Worm (Caenorhabditis elegans) whole organism, L1 larva: ENCODE measurements around the gene F37C12.10.

ENCODE experiments used
- C34B4.2 ChIP-seq: sonication (generic microtip); optimal IDR thresholded peaks from 2 replicates; lab custom pipeline; 2017; ENCODE audit warnings: mild to moderate bottlenecking, missing genetic modification characterization, missing compliant biosample characterization
- alr-1 ChIP-seq: fragments of 200-800 bp; sonication (Bioruptor generic); optimal IDR thresholded peaks from 2 replicates; lab custom pipeline; 2018; ENCODE audit warnings: borderline replicate concordance, mild to moderate bottlenecking, missing genetic modification characterization, missing compliant biosample characterization
- ceh-8 ChIP-seq: fragments of 200-800 bp; sonication (Bioruptor generic); optimal IDR thresholded peaks from 2 replicates; lab custom pipeline; 2018; ENCODE audit warnings: mild to moderate bottlenecking, missing genetic modification characterization, moderate library complexity, missing compliant biosample characterization
- ceh-88 ChIP-seq: fragments of 200-800 bp; sonication (Bioruptor generic); IDR thresholded peaks from 2 replicates; pipeline ENCODE4 v1.3.6; 2022; ENCODE audit warnings: missing genetic modification characterization, missing compliant biosample characterization
- ceh-90 ChIP-seq: sonication (generic microtip); optimal IDR thresholded peaks from 2 replicates; lab custom pipeline; 2016; ENCODE audit warnings: missing genetic modification characterization, missing compliant biosample characterization
- dsc-1 ChIP-seq: sonication (generic microtip); optimal IDR thresholded peaks from 2 replicates; lab custom pipeline; 2016; ENCODE audit warnings: mild to moderate bottlenecking, missing genetic modification characterization, missing compliant biosample characterization
- efl-1 ChIP-seq, 4 experiments: fragments of 150-350 bp; optimal IDR thresholded peaks in 3 of 4; peaks in 1 of 4; 1 replicate in 1 of 4; 2 replicates in 3 of 4; lab custom pipeline; 2014; ENCODE audit warnings: missing biosample characterization in 2 of 4, missing genetic modification characterization in 2 of 4, missing genetic modification reagents in 2 of 4
- efl-3 ChIP-seq: fragments of 200-800 bp; sonication (Bioruptor generic); optimal IDR thresholded peaks from 2 replicates; lab custom pipeline; 2018; ENCODE audit warnings: mild to moderate bottlenecking, missing genetic modification characterization, missing compliant biosample characterization
- egl-27 ChIP-seq, 2 experiments: fragments of 150-350 bp in 1 of 2; sonication (generic microtip); optimal IDR thresholded peaks; 3 replicates each; lab custom pipeline; 2017 to 2018; ENCODE audit warnings: missing biosample characterization in 2 of 2, missing genetic modification characterization in 2 of 2, missing genetic modification reagents in 2 of 2
- elt-2 ChIP-seq: sonication (generic microtip); optimal IDR thresholded peaks from 2 replicates; lab custom pipeline; 2016; ENCODE audit warnings: missing genetic modification characterization, mild to moderate bottlenecking, inconsistent platforms, missing compliant biosample characterization, missing genetic modification reagents
- fkh-10 ChIP-seq: sonication (generic microtip); optimal IDR thresholded peaks from 2 replicates; lab custom pipeline; 2017; ENCODE audit warnings: missing biosample characterization, missing genetic modification reagents, missing genetic modification characterization
- fos-1 ChIP-seq: fragments of 150-350 bp; optimal IDR thresholded peaks from 2 replicates; lab custom pipeline; 2014; ENCODE audit warnings: missing biosample characterization, missing genetic modification characterization
- grh-1 ChIP-seq: fragments of 200-800 bp; sonication (Bioruptor generic); IDR thresholded peaks from 2 replicates; pipeline ENCODE4 v1.3.6; 2022; ENCODE audit warnings: missing genetic modification reagents, missing genetic modification characterization, missing compliant biosample characterization
- hlh-17 ChIP-seq: fragments of 200-800 bp; sonication (Bioruptor generic); optimal IDR thresholded peaks from 2 replicates; lab custom pipeline; 2018; ENCODE audit warnings: missing genetic modification characterization, mild to moderate bottlenecking, missing compliant biosample characterization, moderate library complexity, borderline replicate concordance
- isw-1 ChIP-seq: fragments of 200-800 bp; sonication (Bioruptor generic); IDR thresholded peaks from 2 replicates; pipeline ENCODE4 v1.3.6; 2022; ENCODE audit warnings: missing genetic modification characterization, missing compliant biosample characterization
- jun-1 ChIP-seq: fragments of 150-350 bp; optimal IDR thresholded peaks from 2 replicates; lab custom pipeline; 2014; ENCODE audit warnings: missing biosample characterization, missing genetic modification reagents, missing genetic modification characterization
- lin-13 ChIP-seq: fragments of 150-350 bp; optimal IDR thresholded peaks from 2 replicates; lab custom pipeline; 2014; ENCODE audit warnings: missing biosample characterization, missing genetic modification reagents, missing genetic modification characterization
- lin-14 ChIP-seq: fragments of 200-800 bp; sonication (Bioruptor generic); optimal IDR thresholded peaks from 2 replicates; lab custom pipeline; 2018; ENCODE audit warnings: mild to moderate bottlenecking, missing genetic modification characterization, moderate library complexity, missing compliant biosample characterization
- lin-39 ChIP-seq: fragments of 150-350 bp; optimal IDR thresholded peaks from 2 replicates; lab custom pipeline; 2014; ENCODE audit warnings: missing biosample characterization, missing genetic modification reagents, missing genetic modification characterization
- lir-3 ChIP-seq: sonication (generic microtip); optimal IDR thresholded peaks from 2 replicates; lab custom pipeline; 2016; ENCODE audit warnings: mild to moderate bottlenecking, missing genetic modification characterization, moderate library complexity, missing compliant biosample characterization; ENCODE audit not compliant: poor library complexity
- lsy-2 ChIP-seq, 2 experiments: fragments of 150-350 bp; optimal IDR thresholded peaks; 2 replicates each; lab custom pipeline; 2014; ENCODE audit warnings: missing biosample characterization in 2 of 2, missing genetic modification characterization in 2 of 2
- mef-2 ChIP-seq: fragments of 150-350 bp; optimal IDR thresholded peaks from 2 replicates; lab custom pipeline; 2014; ENCODE audit warnings: missing biosample characterization, missing genetic modification characterization
- nhr-19 ChIP-seq: fragments of 200-800 bp; sonication (Bioruptor generic); conservative IDR thresholded peaks from 2 replicates; pipeline ENCODE4 v1.3.6; 2022; ENCODE audit warnings: missing genetic modification characterization, missing compliant biosample characterization
- nhr-20 ChIP-seq: sonication (generic microtip); optimal IDR thresholded peaks from 2 replicates; lab custom pipeline; 2016; ENCODE audit warnings: mild to moderate bottlenecking, missing genetic modification characterization, missing compliant biosample characterization
- nhr-237 ChIP-seq: fragments of 150-350 bp; optimal IDR thresholded peaks from 2 replicates; lab custom pipeline; 2014; ENCODE audit warnings: missing biosample characterization, missing genetic modification characterization
- nhr-47 ChIP-seq: sonication (generic microtip); optimal IDR thresholded peaks from 2 replicates; lab custom pipeline; 2016; ENCODE audit warnings: mild to moderate bottlenecking, missing genetic modification characterization, moderate library complexity, missing compliant biosample characterization
- nhr-71 ChIP-seq: sonication (generic microtip); optimal IDR thresholded peaks from 2 replicates; lab custom pipeline; 2016; ENCODE audit warnings: mild to moderate bottlenecking, missing genetic modification characterization, moderate library complexity, missing compliant biosample characterization
- nhr-85 ChIP-seq: sonication (generic microtip); peaks from one replicate; lab custom pipeline; 2016; ENCODE audit warnings: missing genetic modification characterization, inconsistent platforms, missing compliant biosample characterization
- nhr-90 ChIP-seq: sonication (generic microtip); optimal IDR thresholded peaks from 2 replicates; lab custom pipeline; 2016; ENCODE audit warnings: mild to moderate bottlenecking, missing genetic modification characterization, missing compliant biosample characterization; ENCODE audit not compliant: poor library complexity
- rnt-1 ChIP-seq: sonication (generic microtip); optimal IDR thresholded peaks from 2 replicates; lab custom pipeline; 2016; ENCODE audit warnings: mild to moderate bottlenecking, missing genetic modification characterization, moderate library complexity, missing compliant biosample characterization
- skn-1 ChIP-seq: fragments of 150-350 bp; optimal IDR thresholded peaks from 2 replicates; lab custom pipeline; 2014; ENCODE audit warnings: missing biosample characterization, missing genetic modification characterization
- snu-23 ChIP-seq: sonication (generic microtip); optimal IDR thresholded peaks from 2 replicates; lab custom pipeline; 2016; ENCODE audit warnings: missing genetic modification characterization, missing compliant biosample characterization
- sox-4 ChIP-seq: sonication (generic microtip); optimal IDR thresholded peaks from 2 replicates; lab custom pipeline; 2016; ENCODE audit warnings: missing genetic modification characterization, missing compliant biosample characterization
- sup-37 ChIP-seq: fragments of 200-800 bp; sonication (Bioruptor generic); optimal IDR thresholded peaks from 2 replicates; lab custom pipeline; 2018; ENCODE audit warnings: mild to moderate bottlenecking, missing genetic modification characterization, missing compliant biosample characterization
- unc-86 ChIP-seq: sonication (generic microtip); optimal IDR thresholded peaks from 2 replicates; lab custom pipeline; 2016; ENCODE audit warnings: missing genetic modification characterization, missing compliant biosample characterization
- zip-4 ChIP-seq: fragments of 200-800 bp; sonication (Bioruptor generic); optimal IDR thresholded peaks from 2 replicates; lab custom pipeline; 2018; ENCODE audit warnings: mild to moderate bottlenecking, missing genetic modification characterization, moderate library complexity, missing compliant biosample characterization

Gene F37C12.10

ce11 chrIII:7153747-7154238, 34.4 kb downstream of the F37C12.10 start, which contains the start of gene ogt-1 (continued):
- TF ChIP-seq ceh-90 (tag; lab: Kevin White, UChicago) (no peak), fos-1 (tag; lab: Kevin White, UChicago) (peak; percentile 82), lin-13 (GFP tag; lab: Kevin White, UChicago) (peak; percentile 82), unc-86 (peak; percentile 72), fkh-10 (GFP tag; lab: Kevin White, UChicago) (peak; percentile 61), nhr-237 (tag; lab: Kevin White, UChicago) (peak; percentile 77), ceh-8 (peak; percentile 67), skn-1 (peak; percentile 56), zip-4 (no peak), sox-4 (tag; lab: Kevin White, UChicago) (no peak), efl-3 (GFP tag; lab: Kevin White, UChicago) (no peak)

- TF ChIP-seq nhr-19 (peak; percentile 26; the same call in 1 of the 2 replicates), nhr-20 (peak; percentile 17), isw-1 (GFP tag; lab: Robert Waterston, UW) (no peak), sup-37 (GFP tag; lab: Kevin White, UChicago) (no peak), snu-23 (GFP tag; lab: Kevin White, UChicago) (peak; percentile 13), lsy-2 (tag; optimal IDR thresholded peaks at IDR 0.05; lab: Kevin White, UChicago) (peak in 1 of 2 experiments; percentile 17), grh-1 (GFP tag; lab: Robert Waterston, UW) (peak; percentile 74), nhr-71 (peak; percentile 23), lin-14 (GFP tag; lab: Kevin White, UChicago) (peak; percentile 51)
These were observed 35.6 kb downstream of the F37C12.10 start for ce11 chrIII:7152569-7152968.

ce11 chrIII:7150162-7150561, 38.0 kb downstream of the F37C12.10 start:
- no peak for TF ChIP-seq ceh-90 (tag; lab: Kevin White, UChicago)
- TF ChIP-seq nhr-237 (tag; lab: Kevin White, UChicago): no peak

ce11 chrIII:7148191-7148590, 40.0 kb downstream of the F37C12.10 start:
- TF ChIP-seq efl-1 (optimal IDR thresholded peaks at IDR 0.05; lab: Kevin White, UChicago): no peak
- TF ChIP-seq efl-1 (GFP tag; optimal IDR thresholded peaks at IDR 0.05 in 1 of 2; lab: Kevin White, UChicago): peak in 1 of 2 experiments; percentile 86
- TF ChIP-seq dsc-1 (tag; lab: Kevin White, UChicago): no peak
- no peak for TF ChIP-seq nhr-19
- no peak for TF ChIP-seq ceh-88 (GFP tag; lab: Robert Waterston, UW)
- TF ChIP-seq alr-1: no peak

ce11 chrIII:7146341-7146740, 41.8 kb downstream of the F37C12.10 start:
- TF ChIP-seq nhr-237 (tag; lab: Kevin White, UChicago): no peak

- TF ChIP-seq jun-1 (tag; lab: Kevin White, UChicago): no peak
- TF ChIP-seq ceh-8: peak; percentile 13
- peak; percentile 35 for TF ChIP-seq lin-14 (GFP tag; lab: Kevin White, UChicago)
- TF ChIP-seq isw-1 (GFP tag; lab: Robert Waterston, UW): no peak
These were observed 43.4 kb downstream of the F37C12.10 start, which contains the start of gene glr-2 for ce11 chrIII:7144749-7145148. glr-2 (minus strand) TSS chrIII:7144959.

ce11 chrIII:7142172-7142601, 46.0 kb downstream of the F37C12.10 start:
- TF ChIP-seq rnt-1 (tag; lab: Kevin White, UChicago): peak; percentile 33
- TF ChIP-seq elt-2 (tag; lab: Kevin White, UChicago): peak; percentile 41
- peak in 1 of 2 experiments; percentile 30 for TF ChIP-seq lsy-2 (tag; optimal IDR thresholded peaks at IDR 0.05; lab: Kevin White, UChicago)
- TF ChIP-seq hlh-17: no peak
- TF ChIP-seq snu-23 (GFP tag; lab: Kevin White, UChicago): peak; percentile 45
- peak; percentile 17 for TF ChIP-seq lin-39 (tag; lab: Kevin White, UChicago)
- TF ChIP-seq ceh-88 (GFP tag; lab: Robert Waterston, UW): 0 out of 2 replicates have a peak, but pooled peaks have one; percentile 29
- TF ChIP-seq nhr-47 (tag; lab: Kevin White, UChicago): peak; percentile 74
- TF ChIP-seq egl-27 (tag; optimal IDR thresholded peaks at IDR 0.05; lab: Kevin White, UChicago): peak in 1 of 2 experiments; percentile 12
- no peak for TF ChIP-seq lir-3 (tag; lab: Kevin White, UChicago)
- peak; percentile 67 for TF ChIP-seq nhr-19
- peak; percentile 78 for TF ChIP-seq nhr-90 (tag; lab: Kevin White, UChicago)
- TF ChIP-seq nhr-85: peak; percentile 74
- TF ChIP-seq nhr-20: peak; percentile 40
- peak in 1 of 2 experiments; percentile 41 for TF ChIP-seq efl-1 (optimal IDR thresholded peaks at IDR 0.05; lab: Kevin White, UChicago)
- peak in 1 of 2 experiments; percentile 50 for TF ChIP-seq efl-1 (GFP tag; optimal IDR thresholded peaks at IDR 0.05 in 1 of 2; lab: Kevin White, UChicago)
- peak; percentile 35 for TF ChIP-seq lin-14 (GFP tag; lab: Kevin White, UChicago)
- peak; percentile 68 for TF ChIP-seq nhr-71
- TF ChIP-seq zip-4: peak; percentile 32
- no peak for TF ChIP-seq mef-2 (tag; lab: Kevin White, UChicago)
- no peak for TF ChIP-seq C34B4.2
